Worm (Caenorhabditis elegans) whole organism, young adult: ENCODE measurements around the gene brap-2.

Experiments
- B0035.1 ChIP-seq: sonication (generic microtip); optimal IDR thresholded peaks from 2 replicates; lab custom pipeline; 2016; ENCODE audit warnings: missing genetic modification characterization, mild to moderate bottlenecking, missing compliant biosample characterization, missing genotype, missing genetic modification reagents
- B0261.1 ChIP-seq: sonication (generic microtip); optimal IDR thresholded peaks from 2 replicates; lab custom pipeline; 2016; ENCODE audit warnings: mild to moderate bottlenecking, missing genetic modification characterization, moderate library complexity, missing compliant biosample characterization
- B0336.3 ChIP-seq: fragments of 200-800 bp; sonication (Bioruptor generic); IDR thresholded peaks from 2 replicates; pipeline ENCODE4 v1.3.6; 2022; ENCODE audit warnings: missing genetic modification characterization, missing compliant biosample characterization
- D2030.7 ChIP-seq: fragments of 200-800 bp; sonication (Bioruptor generic); IDR thresholded peaks from 2 replicates; pipeline ENCODE4 v1.3.6; 2022; ENCODE audit warnings: missing genetic modification reagents, missing genetic modification characterization, missing compliant biosample characterization
- F22D6.2 ChIP-seq: sonication (generic microtip); optimal IDR thresholded peaks from 2 replicates; lab custom pipeline; 2016; ENCODE audit warnings: mild to moderate bottlenecking, missing genetic modification characterization, missing compliant biosample characterization
- F33H1.4 ChIP-seq: fragments of 200-800 bp; sonication (Bioruptor generic); IDR thresholded peaks from 2 replicates; pipeline ENCODE4 v1.3.6; 2022; ENCODE audit warnings: missing genetic modification reagents, missing genetic modification characterization, missing compliant biosample characterization
- Y53G8AR.9 ChIP-seq: fragments of 200-800 bp; sonication (Bioruptor generic); conservative IDR thresholded peaks from 2 replicates; pipeline ENCODE4 v1.3.6; 2022; ENCODE audit warnings: missing genetic modification reagents, missing genetic modification characterization, missing compliant biosample characterization
- Y79H2A.3 ChIP-seq: fragments of 200-800 bp; sonication (Bioruptor generic); conservative IDR thresholded peaks from 2 replicates; pipeline ENCODE4 v1.3.6; 2022; ENCODE audit warnings: missing genetic modification reagents, missing genetic modification characterization, missing compliant biosample characterization
- atf-7 ChIP-seq: sonication (generic microtip); optimal IDR thresholded peaks from 2 replicates; lab custom pipeline; 2017; ENCODE audit warnings: mild to moderate bottlenecking, missing genetic modification characterization, missing compliant biosample characterization
- attf-3 ChIP-seq: fragments of 200-800 bp; sonication (Bioruptor generic); conservative IDR thresholded peaks from 2 replicates; pipeline ENCODE4 v1.3.6; 2022; ENCODE audit warnings: missing genetic modification reagents, missing genetic modification characterization, missing compliant biosample characterization
- ceh-100 ChIP-seq: fragments of 200-800 bp; sonication (Bioruptor generic); IDR thresholded peaks from 2 replicates; pipeline ENCODE4 v1.3.6; 2022; ENCODE audit warnings: missing genetic modification reagents, missing genetic modification characterization, missing compliant biosample characterization
- ceh-91 ChIP-seq: fragments of 200-800 bp; sonication (Bioruptor generic); IDR thresholded peaks from 2 replicates; pipeline ENCODE4 v1.3.6; 2022; ENCODE audit warnings: missing genetic modification reagents, missing genetic modification characterization, missing compliant biosample characterization
- chd-7 ChIP-seq: sonication (generic microtip); optimal IDR thresholded peaks from 2 replicates; lab custom pipeline; 2016; ENCODE audit warnings: mild to moderate bottlenecking, missing genetic modification characterization, moderate library complexity, missing compliant biosample characterization
- dox-1 ChIP-seq: fragments of 200-800 bp; sonication (Bioruptor generic); IDR thresholded peaks from 2 replicates; pipeline ENCODE4 v1.3.6; 2022; ENCODE audit warnings: missing genetic modification reagents, missing genetic modification characterization, missing compliant biosample characterization
- efl-1 ChIP-seq: fragments of 150-350 bp; optimal IDR thresholded peaks from 2 replicates; lab custom pipeline; 2014; ENCODE audit warnings: missing biosample characterization, missing genetic modification reagents, missing genetic modification characterization
- ekl-4 ChIP-seq: fragments of 200-800 bp; sonication (Bioruptor generic); IDR thresholded peaks from 2 replicates; pipeline ENCODE4 v1.3.6; 2022; ENCODE audit warnings: missing genetic modification reagents, missing genetic modification characterization, missing compliant biosample characterization
- ets-4 ChIP-seq: fragments of 200-800 bp; sonication (Bioruptor generic); optimal IDR thresholded peaks from 2 replicates; lab custom pipeline; 2018; ENCODE audit warnings: mild to moderate bottlenecking, missing genetic modification characterization, missing compliant biosample characterization
- gei-17 ChIP-seq: fragments of 200-800 bp; sonication (Bioruptor generic); optimal IDR thresholded peaks from 2 replicates; lab custom pipeline; 2018; ENCODE audit warnings: mild to moderate bottlenecking, missing genetic modification characterization, missing compliant biosample characterization
- let-526 ChIP-seq: fragments of 200-800 bp; sonication (Bioruptor generic); IDR thresholded peaks from 2 replicates; pipeline ENCODE4 v1.3.6; 2022; ENCODE audit warnings: missing genetic modification reagents, missing genetic modification characterization, missing compliant biosample characterization
- lin-26 ChIP-seq: fragments of 200-800 bp; sonication (Bioruptor generic); IDR thresholded peaks from 2 replicates; pipeline ENCODE4 v1.3.6; 2022; ENCODE audit warnings: missing genetic modification reagents, missing genetic modification characterization, missing compliant biosample characterization
- lir-1 ChIP-seq: fragments of 200-800 bp; sonication (Bioruptor generic); conservative IDR thresholded peaks from 2 replicates; pipeline ENCODE4 v1.3.6; 2022; ENCODE audit warnings: missing genetic modification reagents, missing genetic modification characterization, missing compliant biosample characterization
- lsl-1 ChIP-seq: fragments of 200-800 bp; sonication (Bioruptor generic); optimal IDR thresholded peaks from 2 replicates; lab custom pipeline; 2018; ENCODE audit warnings: mild to moderate bottlenecking, missing genetic modification characterization, moderate library complexity, missing compliant biosample characterization
- madf-3 ChIP-seq: fragments of 200-800 bp; sonication (Bioruptor generic); IDR thresholded peaks from 2 replicates; pipeline ENCODE4 v1.3.6; 2022; ENCODE audit warnings: missing genetic modification reagents, missing genetic modification characterization, missing compliant biosample characterization
- madf-6 ChIP-seq: fragments of 200-800 bp; sonication (Bioruptor generic); IDR thresholded peaks from 2 replicates; pipeline ENCODE4 v1.3.6; 2022; ENCODE audit warnings: missing genetic modification reagents, missing genetic modification characterization, missing compliant biosample characterization
- mes-4 ChIP-seq: sonication (generic microtip); optimal IDR thresholded peaks from 2 replicates; lab custom pipeline; 2016; ENCODE audit warnings: missing genotype, missing genetic modification characterization, missing compliant biosample characterization
- nfya-1 ChIP-seq: sonication (generic microtip); optimal IDR thresholded peaks from 2 replicates; lab custom pipeline; 2017; ENCODE audit warnings: antibody characterized with exemption, missing compliant biosample characterization, missing genetic modification characterization, borderline replicate concordance; ENCODE audit not compliant: insufficient read depth
- nfyb-1 ChIP-seq: fragments of 200-800 bp; sonication (Bioruptor generic); IDR thresholded peaks from 2 replicates; pipeline ENCODE4 v1.3.6; 2022; ENCODE audit warnings: missing genetic modification reagents, missing genetic modification characterization, missing compliant biosample characterization
- pbrm-1 ChIP-seq: fragments of 200-800 bp; sonication (Bioruptor generic); IDR thresholded peaks from 2 replicates; pipeline ENCODE4 v1.3.6; 2022; ENCODE audit warnings: missing genetic modification reagents, missing genetic modification characterization, missing compliant biosample characterization
- pha-4 ChIP-seq: fragments of 150-350 bp; sonication (generic microtip); optimal IDR thresholded peaks from 2 replicates; lab custom pipeline; 2014; ENCODE audit warnings: missing biosample characterization, missing genetic modification reagents, missing genetic modification characterization
- rec-8 ChIP-seq, 2 experiments: sonication (generic microtip); optimal IDR thresholded peaks; 2 replicates each; lab custom pipeline; 2016; ENCODE audit warnings: mild to moderate bottlenecking in 2 of 2, missing genetic modification characterization in 2 of 2, missing genetic modification reagents in 2 of 2, missing genotype in 2 of 2, missing biosample characterization in 1 of 2, missing compliant biosample characterization in 1 of 2, moderate library complexity in 1 of 2
- snpc-1.1 ChIP-seq: sonication (generic microtip); optimal IDR thresholded peaks from 2 replicates; lab custom pipeline; 2017; ENCODE audit warnings: missing genetic modification characterization, mild to moderate bottlenecking, missing compliant biosample characterization, antibody characterized with exemption, moderate library complexity, missing genotype, missing genetic modification reagents; ENCODE audit not compliant: insufficient read depth
- snpc-1.3 ChIP-seq: sonication (generic microtip); optimal IDR thresholded peaks from 2 replicates; lab custom pipeline; 2017; ENCODE audit warnings: missing genetic modification characterization, mild to moderate bottlenecking, missing compliant biosample characterization, antibody characterized with exemption, moderate library complexity, missing genotype, missing genetic modification reagents; ENCODE audit not compliant: insufficient read depth
- snpc-3.4 ChIP-seq: sonication (generic microtip); optimal IDR thresholded peaks from 2 replicates; lab custom pipeline; 2017; ENCODE audit warnings: missing genetic modification characterization, mild to moderate bottlenecking, missing compliant biosample characterization, antibody characterized with exemption, moderate library complexity, missing genotype, missing genetic modification reagents
- snpc-4 ChIP-seq, 5 experiments: fragments of 150-350 bp in 1 of 5; sonication (generic microtip) in 4 of 5; optimal IDR thresholded peaks; 2 replicates each; lab custom pipeline; 2014 to 2018; ENCODE audit warnings: missing genetic modification characterization in 5 of 5, missing biosample characterization in 3 of 5, antibody characterized with exemption in 2 of 5, mild to moderate bottlenecking in 2 of 5, missing compliant biosample characterization in 2 of 5, missing genotype in 2 of 5, moderate library complexity in 2 of 5, missing genetic modification reagents in 1 of 5
- somi-1 ChIP-seq: fragments of 200-800 bp; sonication (Bioruptor generic); optimal IDR thresholded peaks from 2 replicates; lab custom pipeline; 2018; ENCODE audit warnings: mild to moderate bottlenecking, missing genetic modification characterization, missing compliant biosample characterization
- sptf-2 ChIP-seq: fragments of 200-800 bp; sonication (Bioruptor generic); optimal IDR thresholded peaks from 2 replicates; lab custom pipeline; 2018; ENCODE audit warnings: mild to moderate bottlenecking, missing genetic modification characterization, missing compliant biosample characterization
- tbp1 ChIP-seq: fragments of 200-800 bp; sonication (Bioruptor generic); optimal IDR thresholded peaks from 2 replicates; lab custom pipeline; 2018; ENCODE audit warnings: mild to moderate bottlenecking, missing genetic modification characterization, missing compliant biosample characterization
- tlf-1 ChIP-seq: fragments of 200-800 bp; sonication (Bioruptor generic); optimal IDR thresholded peaks from 2 replicates; lab custom pipeline; 2018; ENCODE audit warnings: mild to moderate bottlenecking, missing genetic modification characterization, missing compliant biosample characterization
- ztf-25 ChIP-seq: fragments of 200-800 bp; sonication (Bioruptor generic); IDR thresholded peaks from 2 replicates; pipeline ENCODE4 v1.3.6; 2022; ENCODE audit warnings: missing genetic modification reagents, missing genetic modification characterization, missing compliant biosample characterization
- ztf-26 ChIP-seq: sonication (generic microtip); optimal IDR thresholded peaks from 2 replicates; lab custom pipeline; 2017; ENCODE audit warnings: missing genetic modification characterization, missing compliant biosample characterization
- ztf-6 ChIP-seq: fragments of 200-800 bp; sonication (Bioruptor generic); IDR thresholded peaks from 2 replicates; pipeline ENCODE4 v1.3.6; 2022; ENCODE audit warnings: missing genetic modification reagents, missing genetic modification characterization, missing compliant biosample characterization

Gene brap-2

DNA sequence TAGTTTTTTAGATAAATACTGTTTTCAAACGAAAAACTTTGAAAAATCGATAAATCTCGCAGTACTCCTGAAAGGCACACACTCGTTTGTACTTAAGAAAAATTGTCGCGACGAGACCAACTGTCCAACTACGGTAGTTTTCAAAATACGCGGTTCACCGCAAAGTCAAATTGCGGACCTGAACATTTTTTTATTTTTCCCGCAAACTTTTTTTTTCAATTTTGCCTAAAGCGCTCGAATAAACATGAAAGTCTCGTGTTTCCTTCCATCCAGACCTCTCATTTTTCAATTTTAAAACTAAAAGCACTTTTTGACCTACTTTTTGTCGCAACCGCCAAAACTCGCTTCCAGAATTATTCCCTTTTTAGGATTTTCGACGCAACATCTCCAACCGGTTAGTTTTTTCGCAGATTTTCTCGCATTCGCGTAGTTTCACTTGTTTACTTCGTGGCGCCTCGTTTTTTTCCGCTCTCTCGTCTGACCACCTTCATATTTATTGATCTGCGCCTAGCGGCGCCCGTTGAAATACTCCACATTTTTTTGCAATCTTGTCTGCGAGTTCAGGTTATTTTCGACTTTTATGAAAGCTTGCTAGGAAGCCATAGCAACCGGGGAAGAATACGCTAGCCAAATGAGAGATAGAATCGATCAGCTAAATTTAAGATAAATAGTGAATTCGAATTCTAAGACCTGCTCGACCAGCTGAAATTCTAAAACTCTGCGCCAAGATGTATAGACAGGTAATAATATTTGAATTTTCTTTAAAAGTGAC lies 15.3 kb downstream of the brap-2 start, which contains the start of gene prdx-2 (continued):
- TF ChIP-seq B0035.1 (tag; lab: Kevin White, UChicago) (no peak), attf-3 (GFP tag; lab: Robert Waterston, UW) (no peak), gei-17 (no peak), ztf-25 (GFP tag; lab: Robert Waterston, UW) (no peak)

- TF ChIP-seq lir-1 (GFP tag; lab: Robert Waterston, UW), result no peak
- TF ChIP-seq Y79H2A.3, result no peak
- no peak for TF ChIP-seq pbrm-1 (GFP tag; lab: Robert Waterston, UW)
- no peak for TF ChIP-seq lsl-1 (GFP tag; lab: Kevin White, UChicago)
- no peak for TF ChIP-seq tbp1 (GFP tag; lab: Kevin White, UChicago)
- no peak for TF ChIP-seq mes-4
- TF ChIP-seq atf-7, result no peak
- TF ChIP-seq snpc-3.4 (tag; lab: Kevin White, UChicago), result no peak
Measured at ce11 chrII:5374967-5375366, 18.0 kb downstream of the brap-2 start, which contains the start of gene algn-2. TSS of gene algn-2 (plus strand) at chrII:5375267.

DNA sequence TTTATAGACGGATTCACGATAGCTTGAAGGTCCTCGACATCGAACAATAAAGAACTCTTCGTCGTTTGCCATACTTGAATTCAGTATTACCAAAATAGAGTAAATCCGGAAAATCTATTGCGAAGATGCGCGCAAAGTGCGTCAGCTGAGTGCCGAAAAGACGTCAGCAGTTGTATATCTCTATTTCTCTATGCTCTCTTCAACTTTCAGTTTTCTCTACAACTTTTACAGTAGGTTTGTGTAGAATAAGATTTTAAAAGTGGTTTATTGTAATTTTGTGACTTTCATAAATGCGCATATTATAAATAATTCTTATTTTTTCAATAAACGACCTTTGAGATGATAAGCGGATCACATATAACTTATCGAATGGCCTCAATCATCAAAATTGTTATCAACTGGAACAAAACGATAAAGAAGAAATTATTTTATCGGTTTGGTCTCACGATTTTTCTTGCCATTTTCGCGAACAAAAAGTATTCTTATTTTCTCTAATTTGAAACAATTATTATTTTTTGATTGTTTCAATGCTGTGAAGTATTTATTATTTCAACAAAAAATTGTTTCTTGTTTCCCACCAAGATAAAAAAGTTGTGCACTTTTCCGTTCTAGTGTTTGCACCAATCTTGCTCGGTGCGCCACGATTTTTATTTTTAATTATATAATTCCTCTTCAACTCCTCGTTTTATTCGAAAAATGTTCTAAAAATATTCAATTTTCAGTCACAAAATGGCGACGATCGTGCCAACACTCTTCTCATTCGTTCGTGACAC lies 19.5 kb downstream of the brap-2 start, which contains the start of the genes agt-2 and F09E5.3:
TSS of gene agt-2 (minus strand) at position 553 of the 773 bp plus-strand sequence.
TSS of gene F09E5.3 (plus strand) at position 723 of the 773 bp plus-strand sequence.
- TF ChIP-seq rec-8 (tag; optimal IDR thresholded peaks at IDR 0.05; lab: Kevin White, UChicago), result no peak
- TF ChIP-seq dox-1 (GFP tag; lab: Robert Waterston, UW), result peak; percentile 84
- peak; percentile 5 for TF ChIP-seq F22D6.2
- peak; percentile 77 for TF ChIP-seq nfyb-1 (GFP tag; lab: Robert Waterston, UW)
- TF ChIP-seq tlf-1 (GFP tag; lab: Kevin White, UChicago), result peak; percentile 40
- peak; percentile 40 for TF ChIP-seq efl-1 (GFP tag; lab: Kevin White, UChicago)
- TF ChIP-seq F33H1.4 (GFP tag; lab: Robert Waterston, UW), result peak; percentile 53
- no peak for TF ChIP-seq snpc-4 (GFP tag; optimal IDR thresholded peaks at IDR 0.05; lab: Kevin White, UChicago)
- TF ChIP-seq snpc-4 (tag; optimal IDR thresholded peaks at IDR 0.05; lab: Kevin White, UChicago), result peak; percentile 5 to 72 (median 52)
- no peak for TF ChIP-seq mes-4
- no peak for TF ChIP-seq sptf-2 (GFP tag; lab: Kevin White, UChicago)
- peak; percentile 55; the same call in 1 of the 2 replicates for TF ChIP-seq lin-26 (GFP tag; lab: Robert Waterston, UW)
- peak; percentile 37; the same call in 1 of the 2 replicates for TF ChIP-seq ceh-91 (GFP tag; lab: Robert Waterston, UW)
- peak; percentile 86 for TF ChIP-seq madf-3 (GFP tag; lab: Robert Waterston, UW)
- peak; percentile 91 for TF ChIP-seq ekl-4 (GFP tag; lab: Robert Waterston, UW)
- TF ChIP-seq ceh-100 (GFP tag; lab: Robert Waterston, UW), result peak; percentile 68
- peak; percentile 15 for TF ChIP-seq chd-7
- TF ChIP-seq B0261.1 (tag; lab: Kevin White, UChicago), result no peak
- TF ChIP-seq nfya-1 (tag; lab: Kevin White, UChicago), result no peak
- TF ChIP-seq let-526 (GFP tag; lab: Robert Waterston, UW), result no peak
- TF ChIP-seq B0336.3 (GFP tag; lab: Robert Waterston, UW), result peak; percentile 52; the same call in 1 of the 2 replicates
- peak; percentile 19 for TF ChIP-seq somi-1
- TF ChIP-seq pha-4 (tag; lab: Kevin White, UChicago), result peak; percentile 61
- TF ChIP-seq madf-6, result peak; percentile 82
- peak; percentile 7 for TF ChIP-seq snpc-1.1 (tag; lab: Kevin White, UChicago)
- peak; percentile 12 for TF ChIP-seq ets-4 (GFP tag; lab: Kevin White, UChicago)
- peak; percentile 86 for TF ChIP-seq Y53G8AR.9 (GFP tag; lab: Robert Waterston, UW)
- no peak for TF ChIP-seq ztf-6 (GFP tag; lab: Robert Waterston, UW)
- 0 out of 2 replicates have a peak, but pooled peaks have one; percentile 55 for TF ChIP-seq D2030.7 (GFP tag; lab: Robert Waterston, UW)
- peak; percentile 58 for TF ChIP-seq ztf-26 (tag; lab: Kevin White, UChicago)
- peak; percentile 14 for TF ChIP-seq snpc-1.3 (tag; lab: Kevin White, UChicago)
